Worm (Caenorhabditis elegans) whole organism, L1 larva: Measurements from ENCODE around the gene Y11D7A.10.
"Not testable (repeated sequence)": the region's sequence is repeated elsewhere in the genome, so short reads cannot be mapped to it uniquely, and the experiment has no call there.

Experiments
- ama-1 ChIP-seq: fragments of 150-350 bp; optimal IDR thresholded peaks from 2 replicates; lab custom pipeline; 2014
- ceh-82 ChIP-seq, 3 experiments: fragments of 150-350 bp in 1 of 3; sonication (generic microtip) in 2 of 3; optimal IDR thresholded peaks; 2 replicates each; lab custom pipeline; 2014 to 2017; ENCODE audit warnings: missing biosample characterization in 3 of 3, missing genetic modification characterization in 3 of 3
- dpl-1 ChIP-seq, 3 experiments: fragments of 150-350 bp in 2 of 3; sonication (generic microtip) in 1 of 3; optimal IDR thresholded peaks; 2 replicates each; lab custom pipeline; 2014 to 2017; ENCODE audit warnings: missing biosample characterization in 3 of 3, missing genetic modification characterization in 3 of 3, missing genetic modification reagents in 3 of 3
- ztf-11 ChIP-seq, 2 experiments: sonication (generic microtip); optimal IDR thresholded peaks; 2 replicates each; lab custom pipeline; 2016 to 2017; ENCODE audit warnings: missing genetic modification characterization in 2 of 2, missing biosample characterization in 1 of 2, missing compliant biosample characterization in 1 of 2

DNA sequence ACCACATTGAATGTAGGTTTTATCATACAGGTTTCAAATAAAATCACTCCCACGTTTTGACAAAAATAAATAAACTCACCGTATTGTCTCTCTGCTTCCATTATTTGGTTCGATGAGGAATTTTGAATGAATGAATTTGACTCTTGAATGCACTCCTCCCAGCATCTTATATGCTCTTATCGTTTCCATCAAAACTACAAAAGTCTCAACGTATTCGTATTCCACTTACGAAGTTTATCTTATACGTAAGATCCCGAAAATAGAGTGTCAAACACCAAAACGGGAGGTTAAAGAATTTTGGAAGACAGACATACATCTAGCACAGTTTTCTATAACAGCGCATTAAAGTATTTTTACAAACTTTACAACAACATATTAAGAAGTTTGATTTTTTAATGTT lies 34.3 kb upstream of the Y11D7A.10 start, which contains the start of gene nhr-264:
- not testable (repeated sequence) for TF ChIP-seq ama-1; ceh-82 (tag; optimal IDR thresholded peaks at IDR 0.05; lab: Kevin White, UChicago); ztf-11 (tag; optimal IDR thresholded peaks at IDR 0.05; lab: Kevin White, UChicago); dpl-1 (GFP tag; optimal IDR thresholded peaks at IDR 0.05; lab: Kevin White, UChicago)
